Fruit fly (Drosophila melanogaster) whole organism, embryonic: ENCODE results near the gene MTF-1.

Experiments
- Antp ChIP-seq: fragments of 200-800 bp; sonication (Bioruptor generic); optimal IDR thresholded peaks from 3 replicates; lab custom pipeline; 2016; ENCODE audit warnings: missing biosample characterization, missing genetic modification characterization
- Asciz ChIP-seq: fragments of 200-800 bp; sonication (Bioruptor generic); optimal IDR thresholded peaks from 2 replicates; lab custom pipeline; 2017; ENCODE audit warnings: missing biosample characterization, mild to moderate bottlenecking, missing genetic modification characterization, missing genetic modification reagents
- CG1024 ChIP-seq: fragments of 200-800 bp; sonication (Bioruptor generic); IDR thresholded peaks from 2 replicates; pipeline ENCODE4 v1.3.6; 2022; ENCODE audit warnings: missing biosample characterization, missing genetic modification characterization
- CG10321 ChIP-seq: fragments of 200-800 bp; sonication (Bioruptor generic); IDR thresholded peaks from 2 replicates; pipeline ENCODE4 v1.3.6; 2022; ENCODE audit warnings: missing biosample characterization, missing genetic modification characterization
- CG10565 ChIP-seq: fragments of 200-800 bp; sonication (Bioruptor generic); optimal IDR thresholded peaks from 3 replicates; lab custom pipeline; 2016; ENCODE audit warnings: missing biosample characterization, mild to moderate bottlenecking, missing genetic modification characterization
- CG10959 ChIP-seq: fragments of 200-800 bp; sonication (Bioruptor generic); IDR thresholded peaks from 2 replicates; pipeline ENCODE4 v1.3.6; 2022; ENCODE audit warnings: missing biosample characterization, missing genetic modification characterization
- CG11696 ChIP-seq: fragments of 200-800 bp; sonication (Bioruptor generic); IDR thresholded peaks from 2 replicates; pipeline ENCODE4 v1.3.6; 2022; ENCODE audit warnings: missing biosample characterization, missing genetic modification characterization
- CG12942 ChIP-seq: fragments of 200-800 bp; sonication (Bioruptor generic); optimal IDR thresholded peaks from 3 replicates; lab custom pipeline; 2016; ENCODE audit warnings: missing biosample characterization, missing genetic modification characterization
- CG17912 ChIP-seq: fragments of 200-800 bp; sonication (Bioruptor generic); optimal IDR thresholded peaks from 2 replicates; lab custom pipeline; 2018; ENCODE audit warnings: missing biosample characterization, mild to moderate bottlenecking, missing genetic modification characterization
- CG18262 ChIP-seq: fragments of 200-800 bp; optimal IDR thresholded peaks from 3 replicates; lab custom pipeline; 2019; ENCODE audit warnings: missing biosample characterization, mild to moderate bottlenecking, missing genetic modification characterization, moderate library complexity
- CG18599 ChIP-seq: fragments of 200-800 bp; sonication (Bioruptor generic); optimal IDR thresholded peaks from 3 replicates; lab custom pipeline; 2017; ENCODE audit warnings: missing biosample characterization, missing genetic modification characterization, mild to moderate bottlenecking, moderate library complexity, missing genetic modification reagents
- CG2202 ChIP-seq: fragments of 200-800 bp; sonication (Bioruptor generic); optimal IDR thresholded peaks from 2 replicates; lab custom pipeline; 2018; ENCODE audit warnings: missing biosample characterization, mild to moderate bottlenecking, missing genetic modification characterization
- CG34224 ChIP-seq: fragments of 200-800 bp; sonication (Bioruptor generic); IDR thresholded peaks from 3 replicates; pipeline ENCODE4 v1.3.6; 2022; ENCODE audit warnings: missing biosample characterization, missing genetic modification characterization; ENCODE audit not compliant: partially characterized antibody
- CG3838 ChIP-seq: fragments of 200-800 bp; sonication (Bioruptor generic); optimal IDR thresholded peaks from 3 replicates; lab custom pipeline; 2016; ENCODE audit warnings: missing biosample characterization, missing genetic modification characterization
- CG4730 ChIP-seq: fragments of 200-800 bp; sonication (Bioruptor generic); IDR thresholded peaks from 2 replicates; pipeline ENCODE4 v1.3.6; 2022; ENCODE audit warnings: missing biosample characterization, missing genetic modification characterization
- CG5180 ChIP-seq: fragments of 200-800 bp; sonication (Bioruptor generic); optimal IDR thresholded peaks from 3 replicates; lab custom pipeline; 2017; ENCODE audit warnings: missing biosample characterization, missing genetic modification characterization, mild to moderate bottlenecking, moderate library complexity, missing genetic modification reagents
- CG8281 ChIP-seq: fragments of 200-800 bp; sonication (Bioruptor generic); optimal IDR thresholded peaks from 2 replicates; lab custom pipeline; 2018; ENCODE audit warnings: missing biosample characterization, mild to moderate bottlenecking, missing genetic modification characterization, moderate library complexity
- CG8359 ChIP-seq: fragments of 200-800 bp; sonication (Bioruptor generic); optimal IDR thresholded peaks from 2 replicates; lab custom pipeline; 2017; ENCODE audit warnings: missing biosample characterization, mild to moderate bottlenecking, missing genetic modification characterization, borderline replicate concordance
- CG9215 ChIP-seq: fragments of 200-800 bp; sonication (Bioruptor generic); IDR thresholded peaks from 2 replicates; pipeline ENCODE4 v1.3.6; 2022; ENCODE audit warnings: missing biosample characterization, missing genetic modification characterization
- CTCF ChIP-seq: fragments of 200-800 bp; sonication (Bioruptor generic); optimal IDR thresholded peaks from 2 replicates; lab custom pipeline; 2017; ENCODE audit warnings: missing biosample characterization, mild to moderate bottlenecking, missing genetic modification characterization, moderate library complexity
- Camta ChIP-seq: fragments of 200-800 bp; sonication (Bioruptor generic); optimal IDR thresholded peaks from 2 replicates; lab custom pipeline; 2016; ENCODE audit warnings: missing biosample characterization, missing genetic modification characterization
- CkIIα-i1 ChIP-seq: fragments of 200-800 bp; sonication (Bioruptor generic); IDR thresholded peaks from 2 replicates; pipeline ENCODE4 v1.3.6; 2022; ENCODE audit warnings: missing biosample characterization, missing genetic modification characterization
- Dll ChIP-seq: fragments of 200-800 bp; sonication (Bioruptor generic); IDR thresholded peaks from 4 replicates; pipeline ENCODE4 v1.3.6; 2022; ENCODE audit warnings: missing biosample characterization, missing genetic modification characterization; ENCODE audit not compliant: partially characterized antibody
- Fer1 ChIP-seq: fragments of 200-800 bp; sonication (Bioruptor generic); optimal IDR thresholded peaks from 2 replicates; lab custom pipeline; 2017; ENCODE audit warnings: missing biosample characterization, mild to moderate bottlenecking, missing genetic modification characterization
- Gug ChIP-seq: fragments of 200-800 bp; sonication (Bioruptor generic); IDR thresholded peaks from 4 replicates; pipeline ENCODE4 v1.3.6; 2022; ENCODE audit warnings: missing biosample characterization, missing genetic modification characterization
- HHEX ChIP-seq: fragments of 200-800 bp; sonication (Bioruptor generic); optimal IDR thresholded peaks from 3 replicates; lab custom pipeline; 2017; ENCODE audit warnings: missing biosample characterization, mild to moderate bottlenecking, missing genetic modification characterization, missing genetic modification reagents
- HLH3B ChIP-seq: fragments of 200-800 bp; sonication (Bioruptor generic); IDR thresholded peaks from 2 replicates; pipeline ENCODE4 v1.3.6; 2022; ENCODE audit warnings: missing biosample characterization, missing genetic modification characterization
- Mad ChIP-seq: fragments of 200-800 bp; sonication (Bioruptor generic); optimal IDR thresholded peaks from 2 replicates; lab custom pipeline; 2016; ENCODE audit warnings: missing biosample characterization, missing genetic modification characterization
- Neu2 ChIP-seq: fragments of 200-800 bp; sonication (Bioruptor generic); optimal IDR thresholded peaks from 3 replicates; lab custom pipeline; 2016; ENCODE audit warnings: missing biosample characterization, missing genetic modification characterization, borderline replicate concordance
- Nf-YC ChIP-seq: fragments of 200-800 bp; optimal IDR thresholded peaks from 3 replicates; lab custom pipeline; 2019; ENCODE audit warnings: missing biosample characterization, mild to moderate bottlenecking, missing genetic modification characterization, moderate library complexity
- Ptx1 ChIP-seq: fragments of 200-800 bp; sonication (Bioruptor generic); IDR thresholded peaks from 2 replicates; pipeline ENCODE4 v1.3.6; 2022; ENCODE audit warnings: missing biosample characterization, missing genetic modification characterization
- Six4 ChIP-seq: fragments of 200-800 bp; sonication (Bioruptor generic); optimal IDR thresholded peaks from 2 replicates; lab custom pipeline; 2016; ENCODE audit warnings: missing biosample characterization, missing genetic modification characterization
- Sox100B ChIP-seq: fragments of 200-800 bp; sonication (Bioruptor generic); optimal IDR thresholded peaks from 3 replicates; lab custom pipeline; 2018; ENCODE audit warnings: missing biosample characterization, mild to moderate bottlenecking, missing genetic modification characterization
- Spps ChIP-seq: fragments of 200-800 bp; sonication (Bioruptor generic); optimal IDR thresholded peaks from 2 replicates; lab custom pipeline; 2018; ENCODE audit warnings: missing biosample characterization, mild to moderate bottlenecking, missing genetic modification characterization
- caup ChIP-seq: fragments of 200-800 bp; sonication (Bioruptor generic); optimal IDR thresholded peaks from 3 replicates; lab custom pipeline; 2017; ENCODE audit warnings: missing biosample characterization, mild to moderate bottlenecking, missing genetic modification characterization, moderate library complexity; ENCODE audit not compliant: severe bottlenecking
- corto ChIP-seq: fragments of 200-800 bp; sonication (Bioruptor generic); optimal IDR thresholded peaks from 2 replicates; lab custom pipeline; 2016; ENCODE audit warnings: missing biosample characterization, mild to moderate bottlenecking, missing genetic modification characterization, moderate library complexity
- crol ChIP-seq: fragments of 200-800 bp; sonication (Bioruptor generic); IDR thresholded peaks from 2 replicates; pipeline ENCODE4 v1.3.6; 2022; ENCODE audit warnings: missing biosample characterization, missing genetic modification characterization
- dimm ChIP-seq: fragments of 200-800 bp; sonication (Bioruptor generic); IDR thresholded peaks from 2 replicates; pipeline ENCODE4 v1.3.6; 2022; ENCODE audit warnings: missing biosample characterization, missing genetic modification characterization
- en ChIP-seq: fragments of 200-800 bp; sonication (Bioruptor generic); optimal IDR thresholded peaks from 2 replicates; lab custom pipeline; 2016; ENCODE audit warnings: missing biosample characterization, missing genetic modification characterization
- eyg ChIP-seq: fragments of 200-800 bp; sonication (Bioruptor generic); optimal IDR thresholded peaks from 3 replicates; lab custom pipeline; 2016; ENCODE audit warnings: missing biosample characterization, missing genetic modification characterization
- fru ChIP-seq: fragments of >200 bp; optimal IDR thresholded peaks from 2 replicates; lab custom pipeline; 2017
- gcm2 ChIP-seq: fragments of 200-800 bp; sonication (Bioruptor generic); optimal IDR thresholded peaks from 2 replicates; lab custom pipeline; 2016; ENCODE audit warnings: missing biosample characterization, missing genetic modification characterization
- hb ChIP-seq: fragments of 200-800 bp; sonication (Bioruptor generic); IDR thresholded peaks from 3 replicates; pipeline ENCODE4 v1.3.6; 2022; ENCODE audit warnings: missing biosample characterization, missing genetic modification characterization; ENCODE audit not compliant: partially characterized antibody
- ind ChIP-seq: fragments of 200-800 bp; sonication (Bioruptor generic); optimal IDR thresholded peaks from 3 replicates; lab custom pipeline; 2016; ENCODE audit warnings: missing biosample characterization, missing genetic modification characterization
- nom ChIP-seq: fragments of 200-800 bp; sonication (Bioruptor generic); optimal IDR thresholded peaks from 2 replicates; lab custom pipeline; 2017; ENCODE audit warnings: missing biosample characterization, missing genetic modification characterization, mild to moderate bottlenecking, moderate library complexity, missing genetic modification reagents
- psq ChIP-seq: fragments of 200-800 bp; sonication (Bioruptor generic); optimal IDR thresholded peaks from 2 replicates; lab custom pipeline; 2017; ENCODE audit warnings: missing biosample characterization, missing genetic modification characterization
- shn ChIP-seq: fragments of 200-800 bp; sonication (Bioruptor generic); optimal IDR thresholded peaks from 3 replicates; lab custom pipeline; 2016; ENCODE audit warnings: missing biosample characterization, missing genetic modification characterization
- sima ChIP-seq: fragments of 200-800 bp; sonication (Bioruptor generic); optimal IDR thresholded peaks from 2 replicates; lab custom pipeline; 2016; ENCODE audit warnings: missing biosample characterization, missing genetic modification characterization
- tgo ChIP-seq: fragments of 200-800 bp; sonication (Bioruptor generic); IDR thresholded peaks from 3 replicates; pipeline ENCODE4 v1.3.6; 2022; ENCODE audit warnings: missing biosample characterization, missing genetic modification characterization
- ttk ChIP-seq: fragments of 200-800 bp; sonication (Bioruptor generic); IDR thresholded peaks from 2 replicates; pipeline ENCODE4 v2.1.2; 2022; ENCODE audit warnings: missing biosample characterization, missing genetic modification characterization

MTF-1 gene

dm6 chr3L:9383345-9384075 lies 46.6 kb upstream of the MTF-1 start, which contains the start of gene Hsp27 (continued):
- TF ChIP-seq corto (GFP tag; lab: Kevin White, UChicago) (peak; percentile 100), Nf-YC (tag; lab: Kevin White, UChicago) (peak; percentile 82), CG12942 (GFP tag; lab: Kevin White, UChicago) (peak; percentile 97), CG11696 (GFP tag; lab: Robert Waterston, UW) (peak; percentile 93), HLH3B (GFP tag; lab: Robert Waterston, UW) (peak; percentile 99), Six4 (peak; percentile 97), crol (GFP tag; lab: Robert Waterston, UW) (peak; percentile 75), Antp (GFP tag; lab: Kevin White, UChicago) (peak; percentile 93), Fer1 (GFP tag; lab: Kevin White, UChicago) (peak; percentile 97), dimm (peak; percentile 91), CG10321 (GFP tag; lab: Robert Waterston, UW) (peak; percentile 80), hb (GFP tag; lab: Robert Waterston, UW) (no peak), CG5180 (GFP tag; lab: Kevin White, UChicago) (peak; percentile 87), nom (GFP tag; lab: Kevin White, UChicago) (peak; percentile 98), Asciz (GFP tag; lab: Kevin White, UChicago) (peak; percentile 98), CG4730 (GFP tag; lab: Robert Waterston, UW) (peak; percentile 98), gcm2 (GFP tag; lab: Kevin White, UChicago) (peak; percentile 92), CG34224 (GFP tag; lab: Robert Waterston, UW) (peak; percentile 31; the same call in 1 of the 3 replicates), Dll (GFP tag; lab: Robert Waterston, UW) (0 out of 4 replicates have a peak, but pooled peaks have one; percentile 33), CkIIα-i1 (GFP tag; lab: Robert Waterston, UW) (peak; percentile 82), Gug (GFP tag; lab: Robert Waterston, UW) (peak; percentile 99), caup (GFP tag; lab: Kevin White, UChicago) (peak; percentile 95), CG8281 (peak; percentile 89), CG18262 (tag; lab: Kevin White, UChicago) (peak; percentile 99), CG17912 (peak; percentile 54), HHEX (peak; percentile 97), Spps (tag; lab: Kevin White, UChicago) (peak; percentile 96), Sox100B (GFP tag; lab: Kevin White, UChicago) (peak; percentile 97), Ptx1 (GFP tag; lab: Robert Waterston, UW) (peak; percentile 99), Mad (GFP tag; lab: Kevin White, UChicago) (peak; percentile 95), CG8359 (GFP tag; lab: Kevin White, UChicago) (peak; percentile 94), sima (GFP tag; lab: Kevin White, UChicago) (peak; percentile 68), en (GFP tag; lab: Kevin White, UChicago) (peak; percentile 65), CG3838 (GFP tag; lab: Kevin White, UChicago) (peak; percentile 87), CG18599 (peak; percentile 98), CG1024 (peak; percentile 94), tgo (peak; percentile 99), Neu2 (GFP tag; lab: Kevin White, UChicago) (no peak), Camta (GFP tag; lab: Kevin White, UChicago) (peak; percentile 98), eyg (GFP tag; lab: Kevin White, UChicago) (peak; percentile 92), CG10565 (GFP tag; lab: Kevin White, UChicago) (peak; percentile 92), ttk (GFP tag; lab: Robert Waterston, UW) (peak; percentile 98), fru (lab: Kevin White, UChicago) (no peak), CG9215 (GFP tag; lab: Robert Waterston, UW) (peak; percentile 96), shn (GFP tag; lab: Kevin White, UChicago) (peak; percentile 74), CG2202 (peak; percentile 95), ind (peak; percentile 99), psq (GFP tag; lab: Kevin White, UChicago) (peak; percentile 92), CTCF (peak; percentile 71), CG10959 (peak; percentile 95)
